Worm (Caenorhabditis elegans) whole organism, late embryonic: ENCODE results near the gene sos-1.

Experiments
- C08G9.2 ChIP-seq: sonication (generic microtip); optimal IDR thresholded peaks from 2 replicates; lab custom pipeline; 2016; ENCODE audit warnings: mild to moderate bottlenecking, missing genetic modification characterization, moderate library complexity, missing compliant biosample characterization
- K02D7.2 ChIP-seq: sonication (generic microtip); optimal IDR thresholded peaks from 2 replicates; lab custom pipeline; 2017; ENCODE audit warnings: mild to moderate bottlenecking, missing genetic modification characterization, missing compliant biosample characterization
- T23F11.4 ChIP-seq: fragments of 200-800 bp; sonication (Bioruptor generic); optimal IDR thresholded peaks from 2 replicates; lab custom pipeline; 2018; ENCODE audit warnings: mild to moderate bottlenecking, missing genetic modification characterization, missing compliant biosample characterization
- Y22D7AL.16 ChIP-seq: sonication (generic microtip); optimal IDR thresholded peaks from 2 replicates; lab custom pipeline; 2016; ENCODE audit warnings: missing genetic modification characterization, missing compliant biosample characterization
- ahr-1 ChIP-seq: sonication (generic microtip); optimal IDR thresholded peaks from 2 replicates; lab custom pipeline; 2016; ENCODE audit warnings: missing genetic modification characterization, missing compliant biosample characterization
- ama-1 ChIP-seq: fragments of 150-350 bp; optimal IDR thresholded peaks from 2 replicates; lab custom pipeline; 2014
- ceh-14 ChIP-seq: sonication (generic microtip); optimal IDR thresholded peaks from 2 replicates; lab custom pipeline; 2016; ENCODE audit warnings: missing genotype, missing genetic modification characterization, missing compliant biosample characterization
- ceh-22 ChIP-seq: sonication (generic microtip); optimal IDR thresholded peaks from 2 replicates; lab custom pipeline; 2017; ENCODE audit warnings: missing biosample characterization, missing genetic modification characterization
- ceh-24 ChIP-seq: sonication (generic microtip); optimal IDR thresholded peaks from 2 replicates; lab custom pipeline; 2016; ENCODE audit warnings: mild to moderate bottlenecking, missing genetic modification characterization, missing compliant biosample characterization
- ceh-30 ChIP-seq: fragments of 150-350 bp; optimal IDR thresholded peaks from 2 replicates; lab custom pipeline; 2014; ENCODE audit warnings: missing biosample characterization, missing genetic modification characterization
- ceh-6 ChIP-seq: fragments of 200-800 bp; sonication (Bioruptor generic); optimal IDR thresholded peaks from 2 replicates; lab custom pipeline; 2018; ENCODE audit warnings: mild to moderate bottlenecking, missing genetic modification characterization, missing compliant biosample characterization
- ceh-9 ChIP-seq: sonication (generic microtip); optimal IDR thresholded peaks from 2 replicates; lab custom pipeline; 2016; ENCODE audit warnings: mild to moderate bottlenecking, missing genetic modification characterization, inconsistent platforms, missing compliant biosample characterization
- dve-1 ChIP-seq: sonication (generic microtip); optimal IDR thresholded peaks from 2 replicates; lab custom pipeline; 2017; ENCODE audit warnings: antibody characterized with exemption, mild to moderate bottlenecking, missing genetic modification characterization, missing compliant biosample characterization
- eyg-1 ChIP-seq: sonication (generic microtip); optimal IDR thresholded peaks from 2 replicates; lab custom pipeline; 2016; ENCODE audit warnings: missing genotype, missing genetic modification characterization, missing compliant biosample characterization
- fkh-10 ChIP-seq: fragments of 150-350 bp; optimal IDR thresholded peaks from 2 replicates; lab custom pipeline; 2014; ENCODE audit warnings: missing biosample characterization, missing genetic modification reagents, missing genetic modification characterization
- gmeb-2 ChIP-seq: sonication (generic microtip); optimal IDR thresholded peaks from 2 replicates; lab custom pipeline; 2016; ENCODE audit warnings: missing genetic modification characterization, inconsistent platforms, missing compliant biosample characterization
- hlh-13 ChIP-seq: fragments of 200-800 bp; sonication (Bioruptor generic); optimal IDR thresholded peaks from 2 replicates; lab custom pipeline; 2018; ENCODE audit warnings: mild to moderate bottlenecking, missing genetic modification characterization, missing compliant biosample characterization
- lim-6 ChIP-seq: sonication (generic microtip); optimal IDR thresholded peaks from 2 replicates; lab custom pipeline; 2016; ENCODE audit warnings: missing genetic modification characterization, missing compliant biosample characterization
- lin-11 ChIP-seq: fragments of 200-800 bp; sonication (Bioruptor generic); optimal IDR thresholded peaks from 2 replicates; lab custom pipeline; 2018; ENCODE audit warnings: mild to moderate bottlenecking, missing genetic modification characterization, missing compliant biosample characterization
- odd-2 ChIP-seq: sonication (generic microtip); optimal IDR thresholded peaks from 2 replicates; lab custom pipeline; 2017; ENCODE audit warnings: antibody characterized with exemption, mild to moderate bottlenecking, missing genetic modification characterization, missing compliant biosample characterization
- pag-3 ChIP-seq: sonication (generic microtip); optimal IDR thresholded peaks from 2 replicates; lab custom pipeline; 2016; ENCODE audit warnings: missing compliant biosample characterization, missing genetic modification characterization, borderline replicate concordance
- pat-9 ChIP-seq: fragments of 200-800 bp; sonication (Bioruptor generic); optimal IDR thresholded peaks from 2 replicates; lab custom pipeline; 2018; ENCODE audit warnings: mild to moderate bottlenecking, missing genetic modification characterization, moderate library complexity, missing compliant biosample characterization
- pax-1 ChIP-seq: fragments of 150-350 bp; optimal IDR thresholded peaks from 2 replicates; lab custom pipeline; 2014; ENCODE audit warnings: missing biosample characterization, missing genetic modification characterization
- pha-2 ChIP-seq: sonication (generic microtip); optimal IDR thresholded peaks from 2 replicates; lab custom pipeline; 2017; ENCODE audit warnings: mild to moderate bottlenecking, missing genetic modification characterization, missing compliant biosample characterization
- pha-4 ChIP-seq: fragments of 150-350 bp; optimal IDR thresholded peaks from 2 replicates; lab custom pipeline; 2018; ENCODE audit warnings: missing biosample characterization, missing genetic modification reagents, missing genetic modification characterization
- pqm-1 ChIP-seq: sonication (generic microtip); optimal IDR thresholded peaks from 2 replicates; lab custom pipeline; 2016; ENCODE audit warnings: missing genetic modification characterization, missing compliant biosample characterization
- pros-1 ChIP-seq: fragments of 150-350 bp; optimal IDR thresholded peaks from 2 replicates; lab custom pipeline; 2014; ENCODE audit warnings: missing biosample characterization, missing genetic modification reagents, missing genetic modification characterization
- tbx-7 ChIP-seq: sonication (generic microtip); optimal IDR thresholded peaks from 2 replicates; lab custom pipeline; 2016; ENCODE audit warnings: missing genotype, missing genetic modification characterization, missing compliant biosample characterization
- unc-55 ChIP-seq: sonication (generic microtip); optimal IDR thresholded peaks from 2 replicates; lab custom pipeline; 2017; ENCODE audit warnings: missing biosample characterization, missing genetic modification reagents, missing genetic modification characterization
- unc-86 ChIP-seq: sonication (generic microtip); optimal IDR thresholded peaks from 2 replicates; lab custom pipeline; 2016; ENCODE audit warnings: missing genetic modification characterization, missing compliant biosample characterization
- zip-5 ChIP-seq: sonication (generic microtip); optimal IDR thresholded peaks from 2 replicates; lab custom pipeline; 2016; ENCODE audit warnings: missing genetic modification characterization, missing compliant biosample characterization

sos-1 gene

DNA sequence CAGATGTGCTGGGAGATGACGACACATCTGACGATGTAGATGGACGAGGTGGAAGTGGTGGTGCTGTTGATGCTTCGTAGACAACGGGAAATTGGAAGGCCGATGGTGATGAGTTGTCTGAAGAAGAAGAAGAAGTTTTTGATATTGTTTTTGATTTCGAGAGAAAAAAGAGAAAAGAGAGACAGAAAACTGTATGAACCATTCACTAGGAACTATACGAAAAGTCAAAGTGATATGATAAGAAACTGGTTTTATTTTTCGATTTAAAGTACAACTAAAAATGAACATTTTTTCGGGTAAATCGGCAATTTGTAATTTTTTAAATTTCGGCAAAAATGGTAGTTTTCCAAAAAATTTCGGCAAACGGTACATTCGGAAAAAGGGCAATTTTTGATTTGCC lies 30.4 kb downstream of the sos-1 start:
- no peak for TF ChIP-seq T23F11.4
- TF ChIP-seq ceh-14 (tag; lab: Kevin White, UChicago): no peak
- no peak for TF ChIP-seq ceh-6
- no peak for TF ChIP-seq pros-1 (tag; lab: Kevin White, UChicago)
- TF ChIP-seq pha-2 (tag; lab: Kevin White, UChicago): no peak
- TF ChIP-seq dve-1 (tag; lab: Kevin White, UChicago): no peak
- no peak for TF ChIP-seq pha-4 (tag; lab: Kevin White, UChicago)
- TF ChIP-seq lin-11 (tag; lab: Kevin White, UChicago): no peak
- no peak for TF ChIP-seq C08G9.2
- TF ChIP-seq hlh-13 (GFP tag; lab: Kevin White, UChicago): no peak
- TF ChIP-seq pax-1 (tag; lab: Kevin White, UChicago): no peak
- TF ChIP-seq, all 69 proteins: peak for 0

DNA sequence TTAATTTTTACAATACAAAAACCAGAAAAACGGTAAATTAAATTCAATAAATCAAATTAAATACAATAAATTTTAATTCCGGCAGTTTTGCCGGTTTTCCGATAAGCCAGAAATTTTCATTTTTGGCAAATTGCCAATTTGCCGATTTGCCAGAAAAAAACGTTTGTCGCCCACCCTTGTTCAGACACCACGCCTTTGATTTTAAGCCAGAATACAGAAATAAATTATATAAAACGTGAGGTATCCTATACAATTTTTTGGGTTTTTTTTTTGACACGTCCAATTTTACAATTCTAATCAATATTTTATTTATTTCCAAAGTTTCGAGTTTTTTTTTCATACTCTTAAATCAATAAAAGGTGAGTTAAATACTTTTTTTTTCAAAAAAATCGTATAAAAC lies 36.4 kb downstream of the sos-1 start, which contains the start of gene T28F12.1:
T28F12.1 (plus strand) TSS at position 301 of the 400 bp plus-strand sequence.
- TF ChIP-seq pag-3 (tag; lab: Kevin White, UChicago): no peak
- no peak for TF ChIP-seq pax-1 (tag; lab: Kevin White, UChicago)

DNA sequence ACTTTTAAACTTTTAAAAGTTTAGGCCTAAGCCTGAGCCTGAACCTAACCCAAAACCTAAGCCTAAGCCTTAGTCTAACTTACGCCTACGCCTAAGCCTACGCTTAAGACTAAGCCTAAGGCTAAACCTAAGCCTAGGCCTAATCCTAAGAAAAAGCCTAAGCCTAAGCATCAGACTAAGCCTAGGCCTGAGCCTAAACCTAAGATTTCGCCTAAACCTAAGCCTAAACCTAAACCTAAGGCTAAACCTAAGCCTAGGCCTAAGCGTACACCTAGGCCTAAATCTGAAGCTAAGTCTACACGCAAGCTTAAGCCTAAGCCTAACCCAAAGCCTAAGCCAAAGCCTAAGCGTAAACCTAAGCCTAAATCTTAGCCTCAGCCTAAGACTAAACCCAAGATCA lies 38.7 kb downstream of the sos-1 start:
- TF ChIP-seq unc-86 (tag; lab: Kevin White, UChicago) (no peak), zip-5 (tag; lab: Kevin White, UChicago) (no peak), dve-1 (tag; lab: Kevin White, UChicago) (no peak), hlh-13 (GFP tag; lab: Kevin White, UChicago) (no peak), Y22D7AL.16 (tag; lab: Kevin White, UChicago) (peak; percentile 15), ceh-30 (tag; lab: Kevin White, UChicago) (no peak), ceh-24 (tag; lab: Kevin White, UChicago) (no peak), gmeb-2 (tag; lab: Kevin White, UChicago) (peak; percentile 7), ceh-22 (tag; lab: Kevin White, UChicago) (no peak)

DNA sequence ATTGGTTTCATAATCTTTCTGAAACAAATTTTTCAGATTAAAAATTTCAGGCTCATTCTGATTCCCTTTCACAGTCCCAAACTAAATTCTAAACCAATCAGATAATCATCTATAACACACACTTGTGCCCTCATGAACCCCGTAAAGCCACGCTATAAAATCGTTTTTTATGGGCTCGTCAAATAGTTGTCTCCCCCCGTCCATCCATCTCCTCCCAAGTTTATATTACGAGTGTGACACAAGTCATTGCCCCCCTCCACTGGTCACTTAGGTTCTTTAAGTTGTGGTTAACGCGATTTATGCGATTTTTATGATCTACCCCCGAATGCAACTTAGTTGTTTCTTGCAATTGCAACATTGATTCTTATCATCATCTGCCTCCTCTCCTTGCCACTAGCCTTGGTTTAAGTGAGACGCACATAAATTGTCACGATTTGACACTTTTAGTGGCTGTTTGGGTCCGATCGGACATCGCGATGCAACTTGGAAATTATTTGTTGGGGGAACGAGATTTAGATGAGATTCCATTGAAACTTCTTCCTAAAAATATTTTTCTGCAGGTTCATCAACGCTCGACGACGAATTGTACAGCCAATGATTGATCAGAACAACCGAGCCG lies 39.7 kb downstream of the sos-1 start:
- TF ChIP-seq ahr-1 (no peak), unc-55 (GFP tag; lab: Kevin White, UChicago) (peak; percentile 81)
- TF ChIP-seq, all 69 proteins: peak for 1

DNA sequence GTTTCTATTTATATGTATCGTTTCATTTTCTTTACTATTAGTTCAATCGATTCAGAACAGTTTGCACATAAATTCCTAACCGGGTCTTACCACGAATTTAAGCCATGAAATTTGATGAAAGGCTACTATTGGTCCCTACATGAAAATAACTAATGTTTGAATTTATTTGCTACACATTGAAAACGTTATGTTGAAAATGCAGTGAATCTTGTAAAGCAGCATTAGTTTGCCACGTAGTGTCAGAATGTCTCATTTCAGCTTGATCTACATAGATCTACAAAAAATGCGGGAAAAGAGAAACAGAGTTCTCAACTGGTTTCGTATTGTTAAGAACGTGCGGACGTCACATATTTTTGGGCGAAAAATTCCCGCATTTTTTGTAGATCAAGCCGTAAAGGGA lies 40.3 kb downstream of the sos-1 start:
- no peak for TF ChIP-seq pat-9 (tag; lab: Kevin White, UChicago)
- TF ChIP-seq odd-2 (tag; lab: Kevin White, UChicago): no peak
- no peak for TF ChIP-seq eyg-1
- no peak for TF ChIP-seq pros-1 (tag; lab: Kevin White, UChicago)
- TF ChIP-seq K02D7.2: no peak
- no peak for TF ChIP-seq fkh-10 (GFP tag; lab: Kevin White, UChicago)
- no peak for TF ChIP-seq unc-86 (tag; lab: Kevin White, UChicago)
- no peak for TF ChIP-seq ceh-9 (tag; lab: Kevin White, UChicago)
- TF ChIP-seq pqm-1 (tag; lab: Kevin White, UChicago): no peak
- no peak for TF ChIP-seq ama-1 (lab: Kevin White, UChicago)
- TF ChIP-seq T23F11.4: no peak
- TF ChIP-seq tbx-7 (tag; lab: Kevin White, UChicago): no peak
- TF ChIP-seq pha-4 (tag; lab: Kevin White, UChicago): no peak
- TF ChIP-seq lim-6: no peak
- no peak for TF ChIP-seq pax-1 (tag; lab: Kevin White, UChicago)
